Worm (Caenorhabditis elegans) whole organism, L1 larva: ENCODE results near the gene Y22D7AR.7.

Experiments
- C16A3.4 ChIP-seq: fragments of 150-350 bp; optimal IDR thresholded peaks from 2 replicates; lab custom pipeline; 2014; ENCODE audit warnings: missing biosample characterization, missing genetic modification characterization
- C34B4.2 ChIP-seq: sonication (generic microtip); optimal IDR thresholded peaks from 2 replicates; lab custom pipeline; 2017; ENCODE audit warnings: mild to moderate bottlenecking, missing genetic modification characterization, missing compliant biosample characterization
- aha-1 ChIP-seq: fragments of 150-350 bp; optimal IDR thresholded peaks from 2 replicates; lab custom pipeline; 2014; ENCODE audit warnings: missing biosample characterization, missing genetic modification characterization
- ama-1 ChIP-seq: fragments of 150-350 bp; optimal IDR thresholded peaks from 2 replicates; lab custom pipeline; 2014
- blmp-1 ChIP-seq: fragments of 150-350 bp; optimal IDR thresholded peaks from 2 replicates; lab custom pipeline; 2014; ENCODE audit warnings: missing biosample characterization, missing genetic modification characterization
- ceh-63 ChIP-seq: fragments of 200-800 bp; sonication (Bioruptor generic); optimal IDR thresholded peaks from 2 replicates; lab custom pipeline; 2018; ENCODE audit warnings: mild to moderate bottlenecking, missing genetic modification characterization, missing compliant biosample characterization
- dpl-1 ChIP-seq, 3 experiments: fragments of 150-350 bp in 2 of 3; sonication (generic microtip) in 1 of 3; optimal IDR thresholded peaks; 2 replicates each; lab custom pipeline; 2014 to 2017; ENCODE audit warnings: missing biosample characterization in 3 of 3, missing genetic modification characterization in 3 of 3, missing genetic modification reagents in 3 of 3
- efl-3 ChIP-seq: fragments of 200-800 bp; sonication (Bioruptor generic); optimal IDR thresholded peaks from 2 replicates; lab custom pipeline; 2018; ENCODE audit warnings: mild to moderate bottlenecking, missing genetic modification characterization, missing compliant biosample characterization
- egl-13 ChIP-seq: sonication (generic microtip); optimal IDR thresholded peaks from 2 replicates; lab custom pipeline; 2016; ENCODE audit warnings: missing genotype, missing genetic modification reagents, missing genetic modification characterization, missing compliant biosample characterization
- fkh-4 ChIP-seq: sonication (generic microtip); optimal IDR thresholded peaks from 2 replicates; lab custom pipeline; 2016; ENCODE audit warnings: missing compliant biosample characterization, missing genetic modification characterization, borderline replicate concordance
- fkh-8 ChIP-seq: sonication (generic microtip); optimal IDR thresholded peaks from 2 replicates; lab custom pipeline; 2016; ENCODE audit warnings: mild to moderate bottlenecking, missing genetic modification characterization, missing compliant biosample characterization
- fos-1 ChIP-seq: fragments of 150-350 bp; optimal IDR thresholded peaks from 2 replicates; lab custom pipeline; 2014; ENCODE audit warnings: missing biosample characterization, missing genetic modification characterization
- grh-1 ChIP-seq: fragments of 200-800 bp; sonication (Bioruptor generic); IDR thresholded peaks from 2 replicates; pipeline ENCODE4 v1.3.6; 2022; ENCODE audit warnings: missing genetic modification reagents, missing genetic modification characterization, missing compliant biosample characterization
- hlh-17 ChIP-seq: fragments of 200-800 bp; sonication (Bioruptor generic); optimal IDR thresholded peaks from 2 replicates; lab custom pipeline; 2018; ENCODE audit warnings: missing genetic modification characterization, mild to moderate bottlenecking, missing compliant biosample characterization, moderate library complexity, borderline replicate concordance
- isw-1 ChIP-seq: fragments of 200-800 bp; sonication (Bioruptor generic); IDR thresholded peaks from 2 replicates; pipeline ENCODE4 v1.3.6; 2022; ENCODE audit warnings: missing genetic modification characterization, missing compliant biosample characterization
- lin-13 ChIP-seq: fragments of 150-350 bp; optimal IDR thresholded peaks from 2 replicates; lab custom pipeline; 2014; ENCODE audit warnings: missing biosample characterization, missing genetic modification reagents, missing genetic modification characterization
- lin-14 ChIP-seq: fragments of 200-800 bp; sonication (Bioruptor generic); optimal IDR thresholded peaks from 2 replicates; lab custom pipeline; 2018; ENCODE audit warnings: mild to moderate bottlenecking, missing genetic modification characterization, moderate library complexity, missing compliant biosample characterization
- lin-39 ChIP-seq: fragments of 150-350 bp; optimal IDR thresholded peaks from 2 replicates; lab custom pipeline; 2014; ENCODE audit warnings: missing biosample characterization, missing genetic modification reagents, missing genetic modification characterization
- lir-3 ChIP-seq: sonication (generic microtip); optimal IDR thresholded peaks from 2 replicates; lab custom pipeline; 2016; ENCODE audit warnings: mild to moderate bottlenecking, missing genetic modification characterization, moderate library complexity, missing compliant biosample characterization; ENCODE audit not compliant: poor library complexity
- mab-9 ChIP-seq: fragments of 200-800 bp; sonication (Bioruptor generic); IDR thresholded peaks from 2 replicates; pipeline ENCODE4 v1.3.6; 2022; ENCODE audit warnings: missing genetic modification reagents, missing genetic modification characterization, missing compliant biosample characterization
- mdl-1 ChIP-seq, 2 experiments: fragments of 150-350 bp; optimal IDR thresholded peaks; 2 replicates each; lab custom pipeline; 2014 to 2017; ENCODE audit warnings: missing biosample characterization in 2 of 2, missing genetic modification characterization in 2 of 2, inconsistent platforms in 1 of 2
- nhr-11 ChIP-seq: fragments of 150-350 bp; optimal IDR thresholded peaks from 2 replicates; lab custom pipeline; 2014; ENCODE audit warnings: missing biosample characterization, missing genetic modification characterization
- nhr-20 ChIP-seq: sonication (generic microtip); optimal IDR thresholded peaks from 2 replicates; lab custom pipeline; 2016; ENCODE audit warnings: mild to moderate bottlenecking, missing genetic modification characterization, missing compliant biosample characterization
- nhr-47 ChIP-seq: sonication (generic microtip); optimal IDR thresholded peaks from 2 replicates; lab custom pipeline; 2016; ENCODE audit warnings: mild to moderate bottlenecking, missing genetic modification characterization, moderate library complexity, missing compliant biosample characterization
- nhr-71 ChIP-seq: sonication (generic microtip); optimal IDR thresholded peaks from 2 replicates; lab custom pipeline; 2016; ENCODE audit warnings: mild to moderate bottlenecking, missing genetic modification characterization, moderate library complexity, missing compliant biosample characterization
- nhr-76 ChIP-seq: sonication (generic microtip); optimal IDR thresholded peaks from 2 replicates; lab custom pipeline; 2017; ENCODE audit warnings: missing biosample characterization, missing genetic modification characterization
- nhr-85 ChIP-seq: sonication (generic microtip); peaks from one replicate; lab custom pipeline; 2016; ENCODE audit warnings: missing genetic modification characterization, inconsistent platforms, missing compliant biosample characterization
- nhr-90 ChIP-seq: sonication (generic microtip); optimal IDR thresholded peaks from 2 replicates; lab custom pipeline; 2016; ENCODE audit warnings: mild to moderate bottlenecking, missing genetic modification characterization, missing compliant biosample characterization; ENCODE audit not compliant: poor library complexity
- pag-3 ChIP-seq: sonication (generic microtip); optimal IDR thresholded peaks from 2 replicates; lab custom pipeline; 2017; ENCODE audit warnings: missing genetic modification characterization, mild to moderate bottlenecking, missing compliant biosample characterization, antibody characterized with exemption, borderline replicate concordance; ENCODE audit not compliant: insufficient read depth
- pax-3 ChIP-seq: fragments of 200-800 bp; sonication (Bioruptor generic); optimal IDR thresholded peaks from 2 replicates; lab custom pipeline; 2018; ENCODE audit warnings: mild to moderate bottlenecking, missing genetic modification characterization, moderate library complexity, missing compliant biosample characterization
- rnt-1 ChIP-seq: sonication (generic microtip); optimal IDR thresholded peaks from 2 replicates; lab custom pipeline; 2016; ENCODE audit warnings: mild to moderate bottlenecking, missing genetic modification characterization, moderate library complexity, missing compliant biosample characterization
- snpc-4 ChIP-seq: fragments of 150-350 bp; optimal IDR thresholded peaks from 2 replicates; lab custom pipeline; 2014; ENCODE audit warnings: missing biosample characterization, missing genetic modification characterization
- snu-23 ChIP-seq: sonication (generic microtip); optimal IDR thresholded peaks from 2 replicates; lab custom pipeline; 2016; ENCODE audit warnings: missing genetic modification characterization, missing compliant biosample characterization
- sox-4 ChIP-seq: sonication (generic microtip); optimal IDR thresholded peaks from 2 replicates; lab custom pipeline; 2016; ENCODE audit warnings: missing genetic modification characterization, missing compliant biosample characterization
- sup-37 ChIP-seq: fragments of 200-800 bp; sonication (Bioruptor generic); optimal IDR thresholded peaks from 2 replicates; lab custom pipeline; 2018; ENCODE audit warnings: mild to moderate bottlenecking, missing genetic modification characterization, missing compliant biosample characterization
- swsn-7 ChIP-seq: sonication (generic microtip); optimal IDR thresholded peaks from 2 replicates; lab custom pipeline; 2016; ENCODE audit warnings: missing genetic modification characterization, missing compliant biosample characterization
- tbx-2 ChIP-seq: sonication (generic microtip); optimal IDR thresholded peaks from 2 replicates; lab custom pipeline; 2016; ENCODE audit warnings: missing genetic modification characterization, missing compliant biosample characterization
- tlp-1 ChIP-seq: fragments of 150-350 bp; optimal IDR thresholded peaks from 2 replicates; lab custom pipeline; 2014; ENCODE audit warnings: missing biosample characterization, missing genetic modification characterization
- unc-130 ChIP-seq: fragments of 150-350 bp; optimal IDR thresholded peaks from 2 replicates; lab custom pipeline; 2017; ENCODE audit warnings: missing biosample characterization, missing genetic modification characterization, inconsistent platforms
- unc-30 ChIP-seq: sonication (generic microtip); optimal IDR thresholded peaks from 2 replicates; lab custom pipeline; 2017; ENCODE audit warnings: missing biosample characterization, missing genetic modification characterization
- unc-86 ChIP-seq: sonication (generic microtip); optimal IDR thresholded peaks from 2 replicates; lab custom pipeline; 2016; ENCODE audit warnings: missing genetic modification characterization, missing compliant biosample characterization
- unc-98 ChIP-seq: fragments of 200-800 bp; sonication (Bioruptor generic); IDR thresholded peaks from 2 replicates; pipeline ENCODE4 v1.3.6; 2022; ENCODE audit warnings: missing genetic modification characterization, missing compliant biosample characterization
- xbp-1 ChIP-seq: sonication (generic microtip); optimal IDR thresholded peaks from 2 replicates; lab custom pipeline; 2016; ENCODE audit warnings: missing genetic modification characterization, missing compliant biosample characterization
- zip-4 ChIP-seq: fragments of 200-800 bp; sonication (Bioruptor generic); optimal IDR thresholded peaks from 2 replicates; lab custom pipeline; 2018; ENCODE audit warnings: mild to moderate bottlenecking, missing genetic modification characterization, moderate library complexity, missing compliant biosample characterization

Gene Y22D7AR.7

DNA sequence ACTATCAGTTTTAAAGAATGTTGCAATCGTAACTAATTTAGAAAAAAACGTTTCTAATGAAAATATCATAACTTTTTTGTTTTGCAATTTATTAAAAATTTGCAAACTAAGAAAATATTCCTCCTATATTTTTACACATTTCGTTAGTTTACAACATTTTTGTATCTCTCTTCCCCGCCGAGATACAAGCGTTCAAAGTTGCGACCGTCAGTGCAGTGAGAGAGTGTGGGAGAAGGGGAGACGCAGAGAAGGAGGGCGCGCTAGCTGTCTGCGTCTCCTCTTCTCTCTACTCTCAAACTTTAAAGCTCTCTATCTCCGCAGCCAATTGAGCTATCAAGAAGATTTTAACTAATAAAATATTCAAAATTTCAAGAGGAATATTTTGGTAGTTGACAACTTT is 7.5 kb downstream of the Y22D7AR.7 start:
- TF ChIP-seq nhr-71 (tag; lab: Kevin White, UChicago) (no peak), sup-37 (GFP tag; lab: Kevin White, UChicago) (no peak), unc-86 (tag; lab: Kevin White, UChicago) (no peak), sox-4 (no peak)
- TF ChIP-seq, all 84 proteins: peak for 0

DNA sequence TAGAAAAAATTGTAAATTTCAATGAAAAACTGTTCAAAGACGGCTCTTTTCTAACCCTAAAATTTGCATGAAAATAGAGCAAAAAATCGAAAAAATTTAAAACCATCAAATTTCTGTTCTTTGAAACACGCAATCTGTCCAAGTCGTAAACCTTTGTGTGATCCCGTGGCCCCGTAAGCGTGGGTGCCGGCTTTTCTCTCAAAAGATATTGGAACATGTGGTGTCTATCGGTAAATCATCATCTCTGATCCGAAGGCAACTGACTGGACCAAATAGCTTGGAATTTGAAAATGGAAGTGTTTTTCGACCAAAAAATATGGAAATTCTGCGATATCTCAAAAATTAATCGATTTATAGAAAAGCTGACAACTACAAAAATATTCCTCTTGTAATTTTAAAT is 9.2 kb downstream of the Y22D7AR.7 start:
- peak; percentile 49 for TF ChIP-seq nhr-71 (tag; lab: Kevin White, UChicago)
- TF ChIP-seq ceh-63 (GFP tag; lab: Kevin White, UChicago): no peak
- no peak for TF ChIP-seq unc-98 (GFP tag; lab: Robert Waterston, UW)
- no peak for TF ChIP-seq fos-1 (tag; lab: Kevin White, UChicago)
- peak; percentile 59 for TF ChIP-seq lin-14 (GFP tag; lab: Kevin White, UChicago)
- TF ChIP-seq sup-37 (GFP tag; lab: Kevin White, UChicago): no peak
- no peak for TF ChIP-seq nhr-47 (tag; lab: Kevin White, UChicago)
- peak; percentile 14 for TF ChIP-seq snu-23 (GFP tag; lab: Kevin White, UChicago)
- peak; percentile 67 for TF ChIP-seq rnt-1
- TF ChIP-seq nhr-90 (tag; lab: Kevin White, UChicago): no peak
- no peak for TF ChIP-seq aha-1 (tag; lab: Kevin White, UChicago)
- TF ChIP-seq nhr-76 (tag; lab: Kevin White, UChicago): no peak
- no peak for TF ChIP-seq nhr-11 (tag; lab: Kevin White, UChicago)
- no peak for TF ChIP-seq grh-1 (GFP tag; lab: Robert Waterston, UW)
- no peak for TF ChIP-seq egl-13 (tag; lab: Kevin White, UChicago)
- no peak for TF ChIP-seq lin-13 (GFP tag; lab: Kevin White, UChicago)
- no peak for TF ChIP-seq unc-30
- TF ChIP-seq hlh-17: no peak
- TF ChIP-seq, all 84 proteins: peak for 4

DNA sequence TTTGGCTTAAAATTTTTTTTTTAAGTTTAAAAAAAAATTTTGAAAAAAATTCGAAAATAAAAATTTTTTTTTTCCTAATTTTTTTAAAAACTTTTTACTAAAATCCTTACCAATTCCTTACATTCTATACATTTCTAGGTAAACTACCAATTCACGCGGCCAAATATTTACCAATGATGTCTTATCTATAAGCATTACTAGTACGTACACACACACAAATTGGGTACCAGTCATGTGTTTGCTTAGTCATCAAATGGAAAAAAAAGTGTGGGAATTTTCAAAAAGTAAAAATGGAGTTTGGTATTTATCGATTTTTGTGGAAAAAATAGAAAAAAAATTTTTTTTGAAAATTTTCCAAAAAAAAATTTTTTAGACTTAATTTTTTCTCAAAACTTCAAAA is 11.3 kb downstream of the Y22D7AR.7 start, which contains the start of gene Y22D7AR.6:
Gene Y22D7AR.6 (minus strand): TSS at position 134 of the 400 bp plus-strand sequence.
- TF ChIP-seq efl-3 (GFP tag; lab: Kevin White, UChicago): no peak
- TF ChIP-seq mab-9 (GFP tag; lab: Robert Waterston, UW): no peak
- TF ChIP-seq nhr-85 (tag; lab: Kevin White, UChicago): no peak
- TF ChIP-seq xbp-1 (tag; lab: Kevin White, UChicago): no peak
- TF ChIP-seq nhr-11 (tag; lab: Kevin White, UChicago): no peak
- no peak for TF ChIP-seq tlp-1 (tag; lab: Kevin White, UChicago)
- TF ChIP-seq snpc-4 (tag; lab: Kevin White, UChicago): no peak
- no peak for TF ChIP-seq isw-1 (GFP tag; lab: Robert Waterston, UW)
- TF ChIP-seq fkh-8: no peak
- TF ChIP-seq mdl-1 (tag; optimal IDR thresholded peaks at IDR 0.05; lab: Kevin White, UChicago): no peak
- no peak for TF ChIP-seq fkh-4 (tag; lab: Kevin White, UChicago)
- TF ChIP-seq egl-13 (tag; lab: Kevin White, UChicago): no peak
- TF ChIP-seq ama-1 (lab: Kevin White, UChicago): no peak
- no peak for TF ChIP-seq hlh-17
- TF ChIP-seq nhr-20: no peak
- TF ChIP-seq unc-130 (tag; lab: Kevin White, UChicago): no peak
- TF ChIP-seq tbx-2 (tag; lab: Kevin White, UChicago): no peak

DNA sequence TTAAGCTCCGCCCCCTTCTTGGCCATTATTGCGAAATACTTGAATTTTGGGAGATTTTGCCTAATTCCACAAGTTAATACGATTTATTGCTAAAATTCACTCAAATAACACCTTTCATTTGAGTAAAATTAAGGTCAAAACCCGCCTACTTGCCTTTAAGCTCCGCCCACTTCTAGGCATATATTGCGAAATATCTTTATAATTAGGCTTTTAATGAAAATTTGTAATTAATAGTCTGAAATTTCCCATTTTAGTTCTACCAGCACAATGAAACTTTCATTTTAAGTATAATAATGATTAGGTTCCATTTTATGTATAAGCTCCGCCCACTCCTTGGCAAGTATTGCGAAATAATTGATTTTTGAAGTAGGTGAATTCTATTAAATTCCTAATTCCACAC is 13.1 kb downstream of the Y22D7AR.7 start:
- no peak for TF ChIP-seq fkh-8
- peak; percentile 4 for TF ChIP-seq zip-4
- TF ChIP-seq, all 84 proteins: peak for 1

DNA sequence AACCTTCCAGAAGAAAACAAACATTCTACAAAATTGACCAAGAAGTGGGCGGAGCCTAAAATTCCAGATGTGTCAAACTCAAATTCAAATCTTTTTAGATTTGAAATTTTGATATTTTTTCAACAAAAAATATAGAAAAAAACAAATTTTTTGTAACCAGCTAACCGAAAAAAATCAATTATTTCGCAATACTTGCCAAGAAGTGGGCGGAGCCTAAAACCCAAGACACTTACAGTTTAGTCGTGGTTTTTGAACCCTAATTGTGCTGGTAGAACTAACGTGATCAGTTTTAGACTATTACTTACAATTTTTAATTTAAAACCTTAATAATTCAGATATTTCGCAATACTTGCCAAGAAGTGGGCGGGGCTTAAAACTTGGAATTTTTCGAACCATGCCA is 14.6 kb downstream of the Y22D7AR.7 start:
- TF ChIP-seq lin-39 (tag; lab: Kevin White, UChicago): no peak
- TF ChIP-seq C16A3.4 (tag; lab: Kevin White, UChicago): no peak
- TF ChIP-seq tlp-1 (tag; lab: Kevin White, UChicago): no peak
- TF ChIP-seq swsn-7 (tag; lab: Kevin White, UChicago): no peak
- no peak for TF ChIP-seq efl-3 (GFP tag; lab: Kevin White, UChicago)
- no peak for TF ChIP-seq pax-3 (tag; lab: Kevin White, UChicago)
- no peak for TF ChIP-seq dpl-1 (GFP tag; optimal IDR thresholded peaks at IDR 0.05; lab: Kevin White, UChicago)
- TF ChIP-seq sox-4: no peak
- TF ChIP-seq unc-30: no peak
- no peak for TF ChIP-seq pag-3 (tag; lab: Kevin White, UChicago)
- no peak for TF ChIP-seq nhr-11 (tag; lab: Kevin White, UChicago)
- no peak for TF ChIP-seq nhr-20
- TF ChIP-seq C34B4.2 (tag; lab: Kevin White, UChicago): no peak
- TF ChIP-seq ama-1 (lab: Kevin White, UChicago): no peak
- TF ChIP-seq lir-3 (tag; lab: Kevin White, UChicago): no peak
- TF ChIP-seq blmp-1: no peak
- TF ChIP-seq fkh-4 (tag; lab: Kevin White, UChicago): no peak
- TF ChIP-seq, all 84 proteins: peak for 0
